Fruit fly (Drosophila melanogaster) whole organism: ENCODE data around the gene CG3630.

ENCODE experiments used
- CG8478 ChIP-seq: fragments of >200 bp; optimal IDR thresholded peaks from 2 replicates; lab custom pipeline; 2018; ENCODE audit warnings: inconsistent platforms
- Dll ChIP-seq: fragments of >200 bp; optimal IDR thresholded peaks from 2 replicates; lab custom pipeline; 2017
- EcR ChIP-seq, 2 experiments: fragments of >200 bp; optimal IDR thresholded peaks; 2 replicates each; lab custom pipeline; 2017; ENCODE audit warnings: missing biosample characterization in 2 of 2, missing genetic modification characterization in 2 of 2, missing genetic modification reagents in 2 of 2
- pan ChIP-seq: fragments of >200 bp; optimal IDR thresholded peaks from 2 replicates; lab custom pipeline; 2017
- psq ChIP-seq: fragments of >200 bp; optimal IDR thresholded peaks from 2 replicates; lab custom pipeline; 2017
- usp ChIP-seq: fragments of >200 bp; optimal IDR thresholded peaks from 2 replicates; lab custom pipeline; 2017; ENCODE audit warnings: missing biosample characterization, missing genetic modification characterization, mixed read lengths

Gene CG3630

dm6 chrX:2191896-2192295, 29.9 kb downstream of the CG3630 start:
- TF ChIP-seq psq (lab: Kevin White, UChicago) = no peak
- no peak for TF ChIP-seq EcR (GFP tag; optimal IDR thresholded peaks at IDR 0.05; lab: Kevin White, UChicago)
- no peak for TF ChIP-seq Dll (lab: Kevin White, UChicago)

dm6 chrX:2193158-2193557, 31.2 kb downstream of the CG3630 start:
- TF ChIP-seq usp (GFP tag; lab: Kevin White, UChicago) (no peak), psq (lab: Kevin White, UChicago) (no peak), EcR (GFP tag; optimal IDR thresholded peaks at IDR 0.05; lab: Kevin White, UChicago) (no peak), pan (lab: Kevin White, UChicago) (no peak), Dll (lab: Kevin White, UChicago) (no peak), CG8478 (lab: Kevin White, UChicago) (no peak)

dm6 chrX:2193809-2194207, 31.8 kb downstream of the CG3630 start, which contains the start of gene CG14053:
Gene CG14053, minus strand, starts transcription at chrX:2193909.
- no peak for TF ChIP-seq EcR (GFP tag; optimal IDR thresholded peaks at IDR 0.05; lab: Kevin White, UChicago)
- no peak for TF ChIP-seq psq (lab: Kevin White, UChicago)
- no peak for TF ChIP-seq CG8478 (lab: Kevin White, UChicago)
- TF ChIP-seq pan (lab: Kevin White, UChicago) = no peak
- no peak for TF ChIP-seq usp (GFP tag; lab: Kevin White, UChicago)
- no peak for TF ChIP-seq Dll (lab: Kevin White, UChicago)

dm6 chrX:2194208-2195094, 32.5 kb downstream of the CG3630 start:
- TF ChIP-seq usp (GFP tag; lab: Kevin White, UChicago) = no peak
- TF ChIP-seq Dll (lab: Kevin White, UChicago) = peak; percentile 87
- TF ChIP-seq pan (lab: Kevin White, UChicago) = no peak
- TF ChIP-seq CG8478 (lab: Kevin White, UChicago) = no peak

- TF ChIP-seq EcR (GFP tag; optimal IDR thresholded peaks at IDR 0.05; lab: Kevin White, UChicago) (no peak), CG8478 (lab: Kevin White, UChicago) (no peak), usp (GFP tag; lab: Kevin White, UChicago) (no peak), Dll (lab: Kevin White, UChicago) (no peak), pan (lab: Kevin White, UChicago) (no peak), psq (lab: Kevin White, UChicago) (no peak)
Measured at dm6 chrX:2196086-2196732, 34.2 kb downstream of the CG3630 start.

dm6 chrX:2197414-2198271, 35.6 kb downstream of the CG3630 start:
- TF ChIP-seq usp (GFP tag; lab: Kevin White, UChicago) = no peak

dm6 chrX:2198272-2198571, 36.2 kb downstream of the CG3630 start:
- TF ChIP-seq pan (lab: Kevin White, UChicago) = no peak
- no peak for TF ChIP-seq CG8478 (lab: Kevin White, UChicago)
- TF ChIP-seq EcR (GFP tag; optimal IDR thresholded peaks at IDR 0.05; lab: Kevin White, UChicago) = no peak
- TF ChIP-seq psq (lab: Kevin White, UChicago) = no peak
- TF ChIP-seq Dll (lab: Kevin White, UChicago) = no peak
- no peak for TF ChIP-seq usp (GFP tag; lab: Kevin White, UChicago)

dm6 chrX:2199303-2199702, 37.3 kb downstream of the CG3630 start:
- no peak for TF ChIP-seq pan (lab: Kevin White, UChicago)

dm6 chrX:2203766-2204165, 41.8 kb downstream of the CG3630 start, which contains the start of gene FarO:
Gene FarO, minus strand, starts transcription at chrX:2203866.
- TF ChIP-seq Dll (lab: Kevin White, UChicago) (no peak), pan (lab: Kevin White, UChicago) (no peak), EcR (GFP tag; optimal IDR thresholded peaks at IDR 0.05; lab: Kevin White, UChicago) (no peak), psq (lab: Kevin White, UChicago) (no peak)

dm6 chrX:2208641-2209241, 46.7 kb downstream of the CG3630 start:
- TF ChIP-seq CG8478 (lab: Kevin White, UChicago) = no peak
- no peak for TF ChIP-seq Dll (lab: Kevin White, UChicago)
- no peak for TF ChIP-seq EcR (GFP tag; optimal IDR thresholded peaks at IDR 0.05; lab: Kevin White, UChicago)
- no peak for TF ChIP-seq pan (lab: Kevin White, UChicago)
- TF ChIP-seq psq (lab: Kevin White, UChicago) = no peak
- no peak for TF ChIP-seq usp (GFP tag; lab: Kevin White, UChicago)

dm6 chrX:2212327-2212820, 50.4 kb downstream of the CG3630 start:
- TF ChIP-seq pan (lab: Kevin White, UChicago) = no peak
